Fruit fly (Drosophila melanogaster): ENCODE measurements around the gene Chc.

Gene Chc

dm6 chrX:15785429-15786239, 49.7 kb downstream of the Chc start, which contains the start of the genes Paf-AHalpha and mRpS30 (continued):
- TF ChIP-seq dpn (GFP tag; optimal IDR thresholded peaks at IDR 0.05) (peak in 1 of 2 experiments; percentile 3), CG8765 (GFP tag; IDR thresholded peaks at IDR 0.05) (no peak), CG2129 (GFP tag; IDR thresholded peaks at IDR 0.05; ENCODE audit: partially characterized antibody) (no peak), CG8478 (optimal IDR thresholded peaks at IDR 0.05) (no peak), Lpt (GFP tag; optimal IDR thresholded peaks at IDR 0.05) (no peak), lola (GFP tag; optimal IDR thresholded peaks at IDR 0.05) (no peak), fd3F (GFP tag; optimal IDR thresholded peaks at IDR 0.05) (no peak), CG6175 (GFP tag; IDR thresholded peaks at IDR 0.05) (no peak), ind (GFP tag; optimal IDR thresholded peaks at IDR 0.05) (no peak), HHEX (GFP tag; optimal IDR thresholded peaks at IDR 0.05) (no peak), CG11093 (GFP tag; IDR thresholded peaks at IDR 0.05) (no peak), psq (GFP tag; optimal IDR thresholded peaks at IDR 0.05) (no peak), gsb (GFP tag; IDR thresholded peaks at IDR 0.05) (no peak), CG10979 (tag; optimal IDR thresholded peaks at IDR 0.05) (no peak), CG10267 (tag; optimal IDR thresholded peaks at IDR 0.05) (peak; percentile 19), CG34376 (GFP tag; optimal IDR thresholded peaks at IDR 0.05) (no peak), nau (GFP tag; optimal IDR thresholded peaks at IDR 0.05) (no peak), bsh (GFP tag; optimal IDR thresholded peaks at IDR 0.05) (no peak), CG2712 (tag; optimal IDR thresholded peaks at IDR 0.05) (no peak), CG4820 (GFP tag; optimal IDR thresholded peaks at IDR 0.05) (no peak), CG32772 (GFP tag; IDR thresholded peaks at IDR 0.05) (no peak), Ravus (GFP tag; IDR thresholded peaks at IDR 0.05) (no peak), Sry-δ (GFP tag; optimal IDR thresholded peaks at IDR 0.05) (peak; percentile 71), CG8290 (GFP tag; optimal IDR thresholded peaks at IDR 0.05) (no peak), CG8290 (tag; optimal IDR thresholded peaks at IDR 0.05) (no peak), CG3838 (GFP tag; optimal IDR thresholded peaks at IDR 0.05) (no peak), CG18011 (GFP tag; optimal IDR thresholded peaks at IDR 0.05) (no peak), mam (GFP tag; optimal IDR thresholded peaks at IDR 0.05) (peak; percentile 37), zfh1 (GFP tag; IDR thresholded peaks at IDR 0.05) (0 out of 3 replicates have a peak, but pooled peaks have one; percentile 28), CG17612 (GFP tag; IDR thresholded peaks at IDR 0.05) (no peak), Poxn (GFP tag; IDR thresholded peaks at IDR 0.05) (no peak), CG3726 (GFP tag; IDR thresholded peaks at IDR 0.05) (no peak), HLH3B (GFP tag; IDR thresholded peaks at IDR 0.05) (no peak), CG3995 (GFP tag; optimal IDR thresholded peaks at IDR 0.05) (peak; percentile 94), CG10209 (GFP tag; optimal IDR thresholded peaks at IDR 0.05) (no peak), lab (GFP tag; optimal IDR thresholded peaks at IDR 0.05) (no peak), CG18476 (GFP tag; optimal IDR thresholded peaks at IDR 0.05) (no peak), D (optimal IDR thresholded peaks at IDR 0.05) (no peak), D (GFP tag; optimal IDR thresholded peaks at IDR 0.05) (no peak), CG9609 (GFP tag; optimal IDR thresholded peaks at IDR 0.05) (no peak), CG15479 (GFP tag; optimal IDR thresholded peaks at IDR 0.05) (no peak), tap (tag; optimal IDR thresholded peaks at IDR 0.05) (no peak), GATAe (GFP tag; conservative IDR thresholded peaks at IDR 0.05) (no peak), Doc2 (GFP tag; IDR thresholded peaks at IDR 0.05) (no peak), CoRest (tag; optimal IDR thresholded peaks at IDR 0.05) (no peak), HmgZ (tag; optimal IDR thresholded peaks at IDR 0.05) (peak; percentile 13), CG42726 (GFP tag; IDR thresholded peaks at IDR 0.05; ENCODE audit: partially characterized antibody) (no peak), CG4617 (GFP tag; optimal IDR thresholded peaks at IDR 0.05; ENCODE audit: borderline replicate concordance) (peak; percentile 61), CG11723 (GFP tag; optimal IDR thresholded peaks at IDR 0.05) (no peak), pros (GFP tag; optimal IDR thresholded peaks at IDR 0.05) (no peak)

All from whole organism, embryonic.